Fruit fly (Drosophila melanogaster): ENCODE data around the gene CG3942.
A peak's percentile ranks its signal among the peaks of the same experiment; 100 is the strongest.

The CG3942 gene

DNA sequence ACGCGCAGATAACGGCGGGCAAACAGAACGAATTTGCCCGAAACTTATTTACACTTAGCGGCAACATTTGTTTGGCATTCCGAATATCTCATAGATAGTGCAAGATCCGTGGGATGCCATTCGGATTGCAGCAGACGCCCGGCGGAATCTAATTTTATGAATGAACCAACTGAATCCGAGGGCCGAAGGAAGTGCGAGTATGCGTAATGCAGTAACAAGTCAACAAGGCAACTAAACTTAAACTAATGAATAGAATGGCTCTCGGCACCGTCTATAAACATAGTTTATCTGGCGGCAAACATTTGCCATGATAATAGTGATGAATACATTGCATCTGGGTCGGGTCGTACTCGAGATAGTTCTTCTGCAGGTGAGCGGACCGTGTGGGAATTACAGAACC lies 3.8 kb upstream of the CG3942 start:
- TF ChIP-seq HHEX (GFP tag; optimal IDR thresholded peaks at IDR 0.05) (no peak), CG5180 (GFP tag; optimal IDR thresholded peaks at IDR 0.05) (peak; percentile 18), CG2875 (GFP tag; optimal IDR thresholded peaks at IDR 0.05) (peak; percentile 4), org-1 (GFP tag; optimal IDR thresholded peaks at IDR 0.05) (peak; percentile 22), CG34422 (GFP tag; IDR thresholded peaks at IDR 0.05) (no peak), gt (GFP tag; IDR thresholded peaks at IDR 0.05) (no peak), dmrt11E (tag; optimal IDR thresholded peaks at IDR 0.05) (peak; percentile 20), Sox100B (GFP tag; optimal IDR thresholded peaks at IDR 0.05) (peak; percentile 8), otp (GFP tag; IDR thresholded peaks at IDR 0.05) (no peak), CG17802 (tag; optimal IDR thresholded peaks at IDR 0.05) (no peak), CG3995 (GFP tag; optimal IDR thresholded peaks at IDR 0.05) (no peak), zf30C (GFP tag; optimal IDR thresholded peaks at IDR 0.05) (no peak), CG12236 (GFP tag; optimal IDR thresholded peaks at IDR 0.05) (no peak), CG1603 (tag; optimal IDR thresholded peaks at IDR 0.05) (peak; percentile 41), sd (tag; optimal IDR thresholded peaks at IDR 0.05) (peak; percentile 18), CG18764 (GFP tag; optimal IDR thresholded peaks at IDR 0.05) (no peak), lab (GFP tag; optimal IDR thresholded peaks at IDR 0.05) (no peak), Myb (GFP tag; optimal IDR thresholded peaks at IDR 0.05) (no peak), CG11504 (tag; optimal IDR thresholded peaks at IDR 0.05) (no peak), sima (GFP tag; optimal IDR thresholded peaks at IDR 0.05) (no peak), exex (tag; optimal IDR thresholded peaks at IDR 0.05) (no peak), CG30431 (GFP tag; optimal IDR thresholded peaks at IDR 0.05) (no peak), tin (GFP tag; optimal IDR thresholded peaks at IDR 0.05) (no peak), crol (GFP tag; IDR thresholded peaks at IDR 0.05) (no peak), CG9817 (tag; optimal IDR thresholded peaks at IDR 0.05) (no peak), CG6854 (GFP tag; optimal IDR thresholded peaks at IDR 0.05) (no peak), lola (GFP tag; optimal IDR thresholded peaks at IDR 0.05) (peak in 1 of 3 experiments; percentile 21), nau (GFP tag; optimal IDR thresholded peaks at IDR 0.05) (no peak), ac (GFP tag; optimal IDR thresholded peaks at IDR 0.05) (peak; percentile 5), CG3726 (GFP tag; IDR thresholded peaks at IDR 0.05) (no peak), CG31441 (GFP tag; IDR thresholded peaks at IDR 0.05) (peak; percentile 18; the same call in 1 of the 2 replicates), bsh (GFP tag; optimal IDR thresholded peaks at IDR 0.05) (peak in 1 of 2 experiments; percentile 19), CG15011 (GFP tag; optimal IDR thresholded peaks at IDR 0.05) (no peak), tll (GFP tag; optimal IDR thresholded peaks at IDR 0.05) (peak in 1 of 2 experiments; percentile 8), CG10979 (tag; optimal IDR thresholded peaks at IDR 0.05) (no peak), zfh1 (GFP tag; IDR thresholded peaks at IDR 0.05) (0 out of 3 replicates have a peak, but pooled peaks have one; percentile 7), jumu (GFP tag; optimal IDR thresholded peaks at IDR 0.05) (no peak), cato (GFP tag; optimal IDR thresholded peaks at IDR 0.05; ENCODE audit: borderline replicate concordance) (no peak), Fer2 (tag; optimal IDR thresholded peaks at IDR 0.05) (no peak), croc (GFP tag; conservative IDR thresholded peaks at IDR 0.05) (no peak), schlank (tag; optimal IDR thresholded peaks at IDR 0.05) (no peak), CG2678 (tag; optimal IDR thresholded peaks at IDR 0.05) (peak; percentile 26), Rfx (GFP tag; IDR thresholded peaks at IDR 0.05) (no peak), odd (GFP tag; optimal IDR thresholded peaks at IDR 0.05) (peak; percentile 19), CG6791 (GFP tag; IDR thresholded peaks at IDR 0.05; ENCODE audit: partially characterized antibody) (no peak), CG12659 (GFP tag; optimal IDR thresholded peaks at IDR 0.05) (no peak), CG6689 (GFP tag; IDR thresholded peaks at IDR 0.05) (no peak), ATbp (GFP tag; optimal IDR thresholded peaks at IDR 0.05) (peak; percentile 60), Poxn (GFP tag; IDR thresholded peaks at IDR 0.05) (no peak), CG15696 (tag; optimal IDR thresholded peaks at IDR 0.05) (peak; percentile 25)

All from whole organism, embryonic.